Fruit fly (Drosophila melanogaster) whole organism, embryonic: Measurements from ENCODE around the gene Rhp.

Experiments used
- ATbp ChIP-seq: fragments of 200-800 bp; sonication (Bioruptor generic); optimal IDR thresholded peaks from 2 replicates; lab custom pipeline; 2017; ENCODE audit warnings: missing biosample characterization, mild to moderate bottlenecking, missing genetic modification characterization, missing genetic modification reagents
- Antp ChIP-seq: fragments of 200-800 bp; sonication (Bioruptor generic); optimal IDR thresholded peaks from 3 replicates; lab custom pipeline; 2016; ENCODE audit warnings: missing biosample characterization, missing genetic modification characterization
- Atf3 ChIP-seq: fragments of 200-800 bp; sonication (Bioruptor generic); optimal IDR thresholded peaks from 3 replicates; lab custom pipeline; 2016; ENCODE audit warnings: missing biosample characterization, missing genetic modification characterization
- B-H2 ChIP-seq: fragments of 200-800 bp; sonication (Bioruptor generic); optimal IDR thresholded peaks from 2 replicates; lab custom pipeline; 2018; ENCODE audit warnings: missing biosample characterization, mild to moderate bottlenecking, missing genetic modification characterization
- C15 ChIP-seq: fragments of 200-800 bp; sonication (Bioruptor generic); IDR thresholded peaks from 3 replicates; pipeline ENCODE4 v1.3.6; 2022; ENCODE audit warnings: missing biosample characterization, missing genetic modification characterization
- CG10147 ChIP-seq: fragments of 200-800 bp; sonication (Bioruptor generic); optimal IDR thresholded peaks from 2 replicates; lab custom pipeline; 2019; ENCODE audit warnings: missing biosample characterization, mild to moderate bottlenecking, missing genetic modification characterization, moderate library complexity
- CG10209 ChIP-seq: fragments of 200-800 bp; sonication (Bioruptor generic); optimal IDR thresholded peaks from 3 replicates; lab custom pipeline; 2017; ENCODE audit warnings: missing biosample characterization, mild to moderate bottlenecking, missing genetic modification characterization, missing genetic modification reagents
- CG10267 ChIP-seq: fragments of 200-800 bp; sonication (Bioruptor generic); optimal IDR thresholded peaks from 2 replicates; lab custom pipeline; 2018; ENCODE audit warnings: missing biosample characterization, mild to moderate bottlenecking, missing genetic modification characterization, moderate library complexity
- CG10321 ChIP-seq: fragments of 200-800 bp; sonication (Bioruptor generic); IDR thresholded peaks from 2 replicates; pipeline ENCODE4 v1.3.6; 2022; ENCODE audit warnings: missing biosample characterization, missing genetic modification characterization
- CG12219 ChIP-seq: fragments of 200-800 bp; sonication (Bioruptor generic); optimal IDR thresholded peaks from 3 replicates; lab custom pipeline; 2018; ENCODE audit warnings: missing biosample characterization, mild to moderate bottlenecking, missing genetic modification characterization
- CG14050 ChIP-seq: fragments of 200-800 bp; sonication (Bioruptor generic); IDR thresholded peaks from 3 replicates; pipeline ENCODE4 v1.3.6; 2022; ENCODE audit warnings: missing biosample characterization, missing genetic modification characterization
- CG15011 ChIP-seq: fragments of 200-800 bp; sonication (Bioruptor generic); optimal IDR thresholded peaks from 3 replicates; lab custom pipeline; 2018; ENCODE audit warnings: missing biosample characterization, mild to moderate bottlenecking, missing genetic modification characterization
- CG15269 ChIP-seq: fragments of 200-800 bp; sonication (Bioruptor generic); optimal IDR thresholded peaks from 2 replicates; lab custom pipeline; 2018; ENCODE audit warnings: missing biosample characterization, mild to moderate bottlenecking, missing genetic modification characterization, moderate library complexity
- CG15696 ChIP-seq: fragments of 200-800 bp; sonication (Bioruptor generic); optimal IDR thresholded peaks from 2 replicates; lab custom pipeline; 2019; ENCODE audit warnings: missing biosample characterization, mild to moderate bottlenecking, missing genetic modification characterization, moderate library complexity
- CG16863 ChIP-seq: fragments of 200-800 bp; sonication (Bioruptor generic); optimal IDR thresholded peaks from 3 replicates; lab custom pipeline; 2016; ENCODE audit warnings: missing biosample characterization, missing genetic modification characterization
- CG17361 ChIP-seq: fragments of 200-800 bp; sonication (Bioruptor generic); IDR thresholded peaks from 3 replicates; pipeline ENCODE4 v1.3.6; 2022; ENCODE audit warnings: missing biosample characterization, missing genetic modification characterization
- CG18011 ChIP-seq: fragments of 200-800 bp; sonication (Bioruptor generic); optimal IDR thresholded peaks from 2 replicates; lab custom pipeline; 2017; ENCODE audit warnings: missing biosample characterization, missing genetic modification characterization, mild to moderate bottlenecking, moderate library complexity, missing genotype
- CG1832 ChIP-seq: fragments of 200-800 bp; sonication (Bioruptor generic); optimal IDR thresholded peaks from 2 replicates; lab custom pipeline; 2017; ENCODE audit warnings: missing biosample characterization, mild to moderate bottlenecking, missing genetic modification characterization, inconsistent platforms
- CG18599 ChIP-seq: fragments of 200-800 bp; sonication (Bioruptor generic); optimal IDR thresholded peaks from 3 replicates; lab custom pipeline; 2017; ENCODE audit warnings: missing biosample characterization, missing genetic modification characterization, mild to moderate bottlenecking, moderate library complexity, missing genetic modification reagents
- CG2199 ChIP-seq: fragments of 200-800 bp; sonication (Bioruptor generic); IDR thresholded peaks from 3 replicates; pipeline ENCODE4 v1.3.6; 2022; ENCODE audit warnings: missing biosample characterization, missing genetic modification characterization
- CG4282 ChIP-seq: fragments of 200-800 bp; sonication (Bioruptor generic); optimal IDR thresholded peaks from 2 replicates; lab custom pipeline; 2016; ENCODE audit warnings: missing biosample characterization, missing genetic modification characterization
- CG4404 ChIP-seq: fragments of 200-800 bp; sonication (Bioruptor generic); IDR thresholded peaks from 2 replicates; pipeline ENCODE4 v1.3.6; 2022; ENCODE audit warnings: missing biosample characterization, missing genetic modification characterization
- CG6254 ChIP-seq: fragments of 200-800 bp; sonication (Bioruptor generic); optimal IDR thresholded peaks from 3 replicates; lab custom pipeline; 2017; ENCODE audit warnings: mild to moderate bottlenecking, missing biosample characterization, missing genetic modification reagents, missing genetic modification characterization
- CG6272 ChIP-seq: fragments of 200-800 bp; sonication (Bioruptor generic); IDR thresholded peaks from 2 replicates; pipeline ENCODE4 v1.3.6; 2022; ENCODE audit warnings: missing biosample characterization, missing genetic modification characterization
- CG7271 ChIP-seq: fragments of 200-800 bp; sonication (Bioruptor generic); optimal IDR thresholded peaks from 2 replicates; lab custom pipeline; 2018; ENCODE audit warnings: missing biosample characterization, mild to moderate bottlenecking, missing genetic modification characterization, moderate library complexity
- CG7745 ChIP-seq: fragments of 200-800 bp; sonication (Bioruptor generic); optimal IDR thresholded peaks from 2 replicates; lab custom pipeline; 2018; ENCODE audit warnings: missing biosample characterization, mild to moderate bottlenecking, missing genetic modification characterization, moderate library complexity
- CG8924 ChIP-seq: fragments of 200-800 bp; optimal IDR thresholded peaks from 3 replicates; lab custom pipeline; 2019; ENCODE audit warnings: missing biosample characterization, mild to moderate bottlenecking, missing genetic modification characterization, moderate library complexity
- CG9609 ChIP-seq: fragments of 200-800 bp; sonication (Bioruptor generic); optimal IDR thresholded peaks from 3 replicates; lab custom pipeline; 2016; ENCODE audit warnings: missing biosample characterization, missing genetic modification characterization
- Dad ChIP-seq: fragments of 200-800 bp; sonication (Bioruptor generic); optimal IDR thresholded peaks from 3 replicates; lab custom pipeline; 2016; ENCODE audit warnings: missing biosample characterization, missing genetic modification characterization
- Dip3 ChIP-seq: fragments of 200-800 bp; sonication (Bioruptor generic); optimal IDR thresholded peaks from 3 replicates; lab custom pipeline; 2016; ENCODE audit warnings: missing biosample characterization, missing genetic modification characterization
- Drgx ChIP-seq: fragments of 200-800 bp; sonication (Bioruptor generic); IDR thresholded peaks from 2 replicates; pipeline ENCODE4 v1.3.6; 2022; ENCODE audit warnings: missing biosample characterization, missing genetic modification characterization
- HmgZ ChIP-seq: fragments of 200-800 bp; sonication (Bioruptor generic); optimal IDR thresholded peaks from 2 replicates; lab custom pipeline; 2018; ENCODE audit warnings: missing biosample characterization, mild to moderate bottlenecking, missing genetic modification characterization
- Hsf ChIP-seq: fragments of 200-800 bp; sonication (Bioruptor generic); optimal IDR thresholded peaks from 3 replicates; lab custom pipeline; 2016; ENCODE audit warnings: missing biosample characterization, missing genetic modification characterization
- MBD-R2 ChIP-seq: fragments of 200-800 bp; sonication (Bioruptor generic); IDR thresholded peaks from 2 replicates; pipeline ENCODE4 v1.3.6; 2022; ENCODE audit warnings: missing biosample characterization, missing genetic modification characterization
- Mrtf ChIP-seq: fragments of 200-800 bp; sonication (Bioruptor generic); IDR thresholded peaks from 3 replicates; pipeline ENCODE4 v1.3.6; 2022; ENCODE audit warnings: missing biosample characterization, missing genetic modification characterization
- Ptx1 ChIP-seq: fragments of 200-800 bp; sonication (Bioruptor generic); IDR thresholded peaks from 2 replicates; pipeline ENCODE4 v1.3.6; 2022; ENCODE audit warnings: missing biosample characterization, missing genetic modification characterization
- Taf1 ChIP-seq: fragments of 200-800 bp; sonication (Bioruptor generic); IDR thresholded peaks from 2 replicates; pipeline ENCODE4 v1.3.6; 2022; ENCODE audit warnings: missing biosample characterization, missing genetic modification characterization
- chn ChIP-seq: fragments of 200-800 bp; sonication (Bioruptor generic); optimal IDR thresholded peaks from 2 replicates; lab custom pipeline; 2016; ENCODE audit warnings: missing biosample characterization, missing genetic modification characterization
- danr ChIP-seq: fragments of 200-800 bp; sonication (Bioruptor generic); IDR thresholded peaks from 2 replicates; pipeline ENCODE4 v1.3.6; 2022; ENCODE audit warnings: missing biosample characterization, missing genetic modification characterization
- disco-r ChIP-seq: fragments of 200-800 bp; sonication (Bioruptor generic); optimal IDR thresholded peaks from 2 replicates; lab custom pipeline; 2016; ENCODE audit warnings: missing biosample characterization, missing genetic modification characterization
- dmrt99B ChIP-seq: fragments of 200-800 bp; sonication (Bioruptor generic); optimal IDR thresholded peaks from 2 replicates; lab custom pipeline; 2018; ENCODE audit warnings: missing biosample characterization, mild to moderate bottlenecking, missing genetic modification characterization, moderate library complexity
- eve ChIP-seq, 2 experiments: fragments of >200 bp; optimal IDR thresholded peaks; 2 replicates each; lab custom pipeline; 2017; ENCODE audit warnings: missing biosample characterization in 2 of 2, missing genetic modification characterization in 2 of 2
- grn ChIP-seq: fragments of 200-800 bp; sonication (Bioruptor generic); optimal IDR thresholded peaks from 3 replicates; lab custom pipeline; 2017; ENCODE audit warnings: missing biosample characterization, missing genetic modification characterization
- hkb ChIP-seq, 2 experiments: fragments of 200-800 bp in 1 of 2; fragments of >200 bp in 1 of 2; sonication (Bioruptor generic) in 1 of 2; IDR thresholded peaks in 1 of 2; optimal IDR thresholded peaks in 1 of 2; 2 replicates each; pipeline versions ENCODE4 v1.3.6 to Lab custom; 2017 to 2022; ENCODE audit warnings: missing biosample characterization in 1 of 2, missing genetic modification characterization in 1 of 2
- insv ChIP-seq, 2 experiments: fragments of 200-800 bp; sonication (Bioruptor generic); optimal IDR thresholded peaks; 3 replicates each; lab custom pipeline; 2016 to 2018; ENCODE audit warnings: missing biosample characterization in 2 of 2, missing genetic modification characterization in 2 of 2
- mam ChIP-seq: fragments of 200-800 bp; sonication (Bioruptor generic); optimal IDR thresholded peaks from 3 replicates; lab custom pipeline; 2016; ENCODE audit warnings: missing biosample characterization, missing genetic modification characterization
- rib ChIP-seq: fragments of 200-800 bp; sonication (Bioruptor generic); IDR thresholded peaks from 2 replicates; pipeline ENCODE4 v1.3.6; 2022; ENCODE audit warnings: missing biosample characterization, missing genetic modification characterization
- unpg ChIP-seq: fragments of 200-800 bp; sonication (Bioruptor generic); optimal IDR thresholded peaks from 3 replicates; lab custom pipeline; 2018; ENCODE audit warnings: missing biosample characterization, mild to moderate bottlenecking, missing genetic modification characterization, moderate library complexity
- yki ChIP-seq: fragments of >200 bp; optimal IDR thresholded peaks from 3 replicates; lab custom pipeline; 2018
- z ChIP-seq: fragments of 200-800 bp; sonication (Bioruptor generic); IDR thresholded peaks from 3 replicates; pipeline ENCODE4 v1.3.6; 2022; ENCODE audit warnings: missing biosample characterization, missing genetic modification characterization
- zen2 ChIP-seq: fragments of 200-800 bp; sonication (Bioruptor generic); IDR thresholded peaks from 3 replicates; pipeline ENCODE4 v1.3.6; 2022; ENCODE audit warnings: missing biosample characterization, missing genetic modification characterization; ENCODE audit not compliant: partially characterized antibody

The Rhp gene

dm6 chrX:15740288-15740726 is 48.4 kb upstream of the Rhp start (continued):
- TF ChIP-seq CG17361 (GFP tag; lab: Robert Waterston, UW) (peak; percentile 59), rib (GFP tag; lab: Robert Waterston, UW) (peak; percentile 81), B-H2 (peak; percentile 76), CG4404 (GFP tag; lab: Robert Waterston, UW) (peak; percentile 50), CG9609 (GFP tag; lab: Kevin White, UChicago) (peak; percentile 42), Antp (peak; percentile 44), HmgZ (tag; lab: Kevin White, UChicago) (peak; percentile 88), CG15696 (tag; lab: Kevin White, UChicago) (no peak), CG12219 (GFP tag; lab: Kevin White, UChicago) (peak; percentile 67), CG10209 (GFP tag; lab: Kevin White, UChicago) (peak; percentile 70), unpg (GFP tag; lab: Kevin White, UChicago) (peak; percentile 77), CG8924 (tag; lab: Kevin White, UChicago) (peak; percentile 57), disco-r (GFP tag; lab: Kevin White, UChicago) (no peak), CG18599 (GFP tag; lab: Kevin White, UChicago) (peak; percentile 91), CG7271 (tag; lab: Kevin White, UChicago) (no peak), CG2199 (GFP tag; lab: Robert Waterston, UW) (no peak), ATbp (peak; percentile 64), Taf1 (GFP tag; lab: Robert Waterston, UW) (peak; percentile 69), Atf3 (GFP tag; lab: Kevin White, UChicago) (no peak), CG4282 (no peak), CG10321 (GFP tag; lab: Robert Waterston, UW) (0 out of 2 replicates have a peak, but pooled peaks have one; percentile 29), MBD-R2 (GFP tag; lab: Robert Waterston, UW) (peak; percentile 60; the same call in 1 of the 2 replicates), CG14050 (GFP tag; lab: Robert Waterston, UW) (peak; percentile 35; the same call in 1 of the 3 replicates), CG18011 (GFP tag; lab: Kevin White, UChicago) (peak; percentile 48), chn (GFP tag; lab: Kevin White, UChicago) (peak; percentile 44), CG7745 (tag; lab: Kevin White, UChicago) (no peak), Drgx (GFP tag; lab: Robert Waterston, UW) (peak; percentile 46), yki (lab: Kevin White, UChicago) (no peak), Hsf (peak; percentile 67), CG15011 (GFP tag; lab: Kevin White, UChicago) (peak; percentile 41), Dad (GFP tag; lab: Kevin White, UChicago) (peak; percentile 31), CG6254 (peak; percentile 0), z (GFP tag; lab: Robert Waterston, UW) (no peak), C15 (GFP tag; lab: Robert Waterston, UW) (peak; percentile 47; the same call in 1 of the 3 replicates), CG16863 (peak; percentile 54), CG6272 (GFP tag; lab: Robert Waterston, UW) (peak; percentile 9; the same call in 1 of the 2 replicates), CG15269 (tag; lab: Kevin White, UChicago) (peak; percentile 80), Mrtf (GFP tag; lab: Robert Waterston, UW) (peak; percentile 61; the same call in 1 of the 3 replicates), dmrt99B (tag; lab: Kevin White, UChicago) (peak; percentile 71), Ptx1 (GFP tag; lab: Robert Waterston, UW) (peak; percentile 75), hkb (optimal IDR thresholded peaks at IDR 0.05; lab: Kevin White, UChicago) (no peak), hkb (GFP tag; IDR thresholded peaks at IDR 0.05; lab: Robert Waterston, UW) (peak; percentile 82), Dip3 (GFP tag; lab: Kevin White, UChicago) (peak; percentile 57), insv (GFP tag; optimal IDR thresholded peaks at IDR 0.05; lab: Kevin White, UChicago) (peak in 1 of 2 experiments; percentile 27), zen2 (no peak), grn (peak; percentile 35), CG1832 (no peak), mam (peak; percentile 69), CG10267 (tag; lab: Kevin White, UChicago) (peak; percentile 40), danr (GFP tag; lab: Robert Waterston, UW) (no peak), eve (GFP tag; optimal IDR thresholded peaks at IDR 0.05; lab: Kevin White, UChicago) (no peak), CG10147 (GFP tag; lab: Kevin White, UChicago) (peak; percentile 70)
